Worm (Caenorhabditis elegans) whole organism, L4 larva: ENCODE data around the gene R03E9.2.

Experiments
- T20F7.1 ChIP-seq: fragments of 200-800 bp; sonication (Bioruptor generic); optimal IDR thresholded peaks from 2 replicates; lab custom pipeline; 2018; ENCODE audit warnings: mild to moderate bottlenecking, missing genetic modification characterization, missing compliant biosample characterization
- egl-27 ChIP-seq: sonication (generic microtip); optimal IDR thresholded peaks from 3 replicates; lab custom pipeline; 2017; ENCODE audit warnings: missing biosample characterization, missing genetic modification reagents, missing genetic modification characterization
- jun-1 ChIP-seq: fragments of 150-350 bp; optimal IDR thresholded peaks from 2 replicates; lab custom pipeline; 2014; ENCODE audit warnings: missing biosample characterization, missing genetic modification reagents, missing genetic modification characterization
- snpc-4 ChIP-seq: fragments of 150-350 bp; optimal IDR thresholded peaks from 2 replicates; lab custom pipeline; 2014; ENCODE audit warnings: missing biosample characterization, missing genetic modification characterization
- zag-1 ChIP-seq: fragments of 150-350 bp; optimal IDR thresholded peaks from 2 replicates; lab custom pipeline; 2014; ENCODE audit warnings: missing biosample characterization, missing genetic modification characterization
- ztf-11 ChIP-seq: fragments of 150-350 bp; optimal IDR thresholded peaks from 2 replicates; lab custom pipeline; 2014; ENCODE audit warnings: missing biosample characterization, missing genetic modification characterization

- TF ChIP-seq zag-1, result no peak
- TF ChIP-seq ztf-11, result no peak
- no peak for TF ChIP-seq T20F7.1 (GFP tag; lab: Kevin White, UChicago)
- no peak for TF ChIP-seq jun-1 (tag; lab: Kevin White, UChicago)
- no peak for TF ChIP-seq egl-27
- TF ChIP-seq snpc-4, result no peak
Observed at ce11 chrX:6743344-6743743, 10.2 kb upstream of the R03E9.2 start.
